Worm (Caenorhabditis elegans) whole organism, mixed stage, embryonic: ENCODE results near the gene F49E10.2.

ENCODE experiments used
- M03D4.4 ChIP-seq: sonication (generic microtip); optimal IDR thresholded peaks from 2 replicates; lab custom pipeline; 2017; ENCODE audit warnings: mild to moderate bottlenecking, missing genetic modification characterization, missing compliant biosample characterization
- bed-3 ChIP-seq: fragments of 200-800 bp; sonication (Bioruptor generic); optimal IDR thresholded peaks from 3 replicates; lab custom pipeline; 2018; ENCODE audit warnings: mild to moderate bottlenecking, missing genetic modification characterization, moderate library complexity, missing compliant biosample characterization
- blmp-1 ChIP-seq: fragments of 150-350 bp; optimal IDR thresholded peaks from 2 replicates; lab custom pipeline; 2014; ENCODE audit warnings: missing biosample characterization, missing genetic modification characterization
- ceh-39 ChIP-seq: fragments of 150-350 bp; optimal IDR thresholded peaks from 2 replicates; lab custom pipeline; 2014; ENCODE audit warnings: missing biosample characterization, missing genetic modification characterization
- ceh-43 ChIP-seq: fragments of 200-800 bp; sonication (Bioruptor generic); optimal IDR thresholded peaks from 2 replicates; lab custom pipeline; 2018; ENCODE audit warnings: mild to moderate bottlenecking, missing genetic modification characterization, moderate library complexity, missing compliant biosample characterization
- ceh-83 ChIP-seq: fragments of 200-800 bp; sonication (Bioruptor generic); optimal IDR thresholded peaks from 2 replicates; lab custom pipeline; 2018; ENCODE audit warnings: mild to moderate bottlenecking, missing genetic modification characterization, missing compliant biosample characterization
- ces-1 ChIP-seq: fragments of 150-350 bp; optimal IDR thresholded peaks from 2 replicates; lab custom pipeline; 2014; ENCODE audit warnings: missing biosample characterization, missing genetic modification reagents, missing genetic modification characterization
- cnd-1 ChIP-seq: fragments of 200-800 bp; sonication (Bioruptor generic); optimal IDR thresholded peaks from 2 replicates; lab custom pipeline; 2018; ENCODE audit warnings: mild to moderate bottlenecking, missing genetic modification characterization, missing compliant biosample characterization
- drap-1 ChIP-seq: fragments of 200-800 bp; sonication (Bioruptor generic); optimal IDR thresholded peaks from 3 replicates; lab custom pipeline; 2018; ENCODE audit warnings: mild to moderate bottlenecking, missing genetic modification characterization, missing compliant biosample characterization
- elt-1 ChIP-seq: sonication (generic microtip); optimal IDR thresholded peaks from 2 replicates; lab custom pipeline; 2017; ENCODE audit warnings: missing genetic modification characterization, mild to moderate bottlenecking, missing compliant biosample characterization, antibody characterized with exemption, moderate library complexity, borderline replicate concordance; ENCODE audit not compliant: insufficient read depth
- elt-3 ChIP-seq: fragments of 150-350 bp; optimal IDR thresholded peaks from 2 replicates; lab custom pipeline; 2014; ENCODE audit warnings: missing biosample characterization, missing genetic modification characterization
- flh-1 ChIP-seq: fragments of 200-800 bp; sonication (Bioruptor generic); optimal IDR thresholded peaks from 2 replicates; lab custom pipeline; 2018; ENCODE audit warnings: mild to moderate bottlenecking, missing genetic modification characterization, moderate library complexity, missing compliant biosample characterization
- ham-2 ChIP-seq: fragments of 200-800 bp; sonication (Bioruptor generic); optimal IDR thresholded peaks from 2 replicates; lab custom pipeline; 2018; ENCODE audit warnings: mild to moderate bottlenecking, missing genetic modification characterization, missing compliant biosample characterization
- hlh-1 ChIP-seq: fragments of 150-350 bp; optimal IDR thresholded peaks from 2 replicates; lab custom pipeline; 2014; ENCODE audit warnings: missing biosample characterization, missing genetic modification reagents, missing genetic modification characterization
- lin-13 ChIP-seq: fragments of 150-350 bp; optimal IDR thresholded peaks from 2 replicates; lab custom pipeline; 2014; ENCODE audit warnings: missing biosample characterization, missing genetic modification characterization
- lin-32 ChIP-seq: fragments of 200-800 bp; sonication (Bioruptor generic); optimal IDR thresholded peaks from 2 replicates; lab custom pipeline; 2018; ENCODE audit warnings: mild to moderate bottlenecking, missing genetic modification characterization, missing compliant biosample characterization
- lsy-2 ChIP-seq: fragments of 150-350 bp; optimal IDR thresholded peaks from 2 replicates; lab custom pipeline; 2014; ENCODE audit warnings: missing biosample characterization, missing genetic modification characterization
- mab-5 ChIP-seq: fragments of 150-350 bp; optimal IDR thresholded peaks from 2 replicates; lab custom pipeline; 2014; ENCODE audit warnings: missing biosample characterization, missing genetic modification characterization
- mep-1 ChIP-seq: fragments of 150-350 bp; optimal IDR thresholded peaks from 2 replicates; lab custom pipeline; 2017; ENCODE audit warnings: missing biosample characterization, missing genetic modification reagents, missing genetic modification characterization, inconsistent platforms
- mls-2 ChIP-seq: sonication (generic microtip); optimal IDR thresholded peaks from 2 replicates; lab custom pipeline; 2016; ENCODE audit warnings: mild to moderate bottlenecking, missing genetic modification characterization, moderate library complexity, missing compliant biosample characterization
- nhr-12 ChIP-seq: fragments of 150-350 bp; optimal IDR thresholded peaks from 2 replicates; lab custom pipeline; 2014; ENCODE audit warnings: missing biosample characterization, missing genetic modification characterization
- nhr-2 ChIP-seq: fragments of 150-350 bp; optimal IDR thresholded peaks from 2 replicates; lab custom pipeline; 2014; ENCODE audit warnings: missing biosample characterization, missing genetic modification characterization
- nhr-237 ChIP-seq: fragments of 150-350 bp; optimal IDR thresholded peaks from 2 replicates; lab custom pipeline; 2014; ENCODE audit warnings: missing biosample characterization, missing genetic modification characterization
- nhr-28 ChIP-seq: fragments of 150-350 bp; optimal IDR thresholded peaks from 2 replicates; lab custom pipeline; 2014; ENCODE audit warnings: missing biosample characterization, missing genetic modification characterization
- nhr-76 ChIP-seq: sonication (generic microtip); optimal IDR thresholded peaks from 2 replicates; lab custom pipeline; 2017; ENCODE audit warnings: missing biosample characterization, missing genetic modification characterization
- pha-4 ChIP-seq: fragments of 150-350 bp; optimal IDR thresholded peaks from 2 replicates; lab custom pipeline; 2018; ENCODE audit warnings: missing biosample characterization, missing genetic modification reagents, missing genetic modification characterization
- sem-2 ChIP-seq: fragments of 200-800 bp; sonication (Bioruptor generic); optimal IDR thresholded peaks from 2 replicates; lab custom pipeline; 2018; ENCODE audit warnings: mild to moderate bottlenecking, missing genetic modification characterization, missing compliant biosample characterization
- snpc-4 ChIP-seq: fragments of 150-350 bp; optimal IDR thresholded peaks from 2 replicates; lab custom pipeline; 2014; ENCODE audit warnings: missing biosample characterization, missing genetic modification characterization
- sptf-1 ChIP-seq: sonication (generic microtip); optimal IDR thresholded peaks from 2 replicates; lab custom pipeline; 2017; ENCODE audit warnings: mild to moderate bottlenecking, missing genetic modification characterization, moderate library complexity, missing compliant biosample characterization
- tbx-8 ChIP-seq: fragments of 200-800 bp; sonication (Bioruptor generic); optimal IDR thresholded peaks from 2 replicates; lab custom pipeline; 2018; ENCODE audit warnings: mild to moderate bottlenecking, missing genetic modification characterization, moderate library complexity, missing compliant biosample characterization
- unc-120 ChIP-seq: sonication (generic microtip); optimal IDR thresholded peaks from 2 replicates; lab custom pipeline; 2017; ENCODE audit warnings: missing genetic modification characterization, missing compliant biosample characterization; ENCODE audit not compliant: poor library complexity, severe bottlenecking
- unc-39 ChIP-seq: fragments of 150-350 bp; optimal IDR thresholded peaks from 2 replicates; lab custom pipeline; 2014; ENCODE audit warnings: missing biosample characterization, missing genetic modification characterization
- unc-62 ChIP-seq: fragments of 150-350 bp; optimal IDR thresholded peaks from 2 replicates; lab custom pipeline; 2014; ENCODE audit warnings: missing biosample characterization, missing genetic modification reagents, missing genetic modification characterization
- zip-8 ChIP-seq: fragments of 150-350 bp; optimal IDR thresholded peaks from 2 replicates; lab custom pipeline; 2014; ENCODE audit warnings: missing biosample characterization, missing genetic modification characterization
- ztf-11 ChIP-seq: fragments of 150-350 bp; optimal IDR thresholded peaks from 2 replicates; lab custom pipeline; 2014; ENCODE audit warnings: missing biosample characterization, missing genetic modification characterization

F49E10.2 gene

DNA sequence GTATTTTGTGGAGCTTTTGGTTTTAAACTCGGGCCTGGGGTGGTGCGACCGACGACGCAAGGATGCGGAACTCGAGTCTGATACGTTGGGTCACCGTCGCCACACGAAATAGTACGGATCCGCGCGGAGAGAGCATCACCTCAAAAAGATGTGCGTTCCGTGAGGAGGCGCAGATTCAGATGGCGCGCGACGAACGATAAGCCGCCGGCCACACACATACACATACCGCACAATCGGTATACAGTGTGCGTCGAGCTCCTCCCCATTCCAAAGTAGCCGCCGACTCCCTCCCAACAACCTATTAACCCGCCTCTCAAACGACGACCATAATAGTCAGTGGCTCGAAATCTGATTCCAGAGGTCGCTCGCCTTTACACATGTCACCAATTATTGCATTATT is at the start of gene F49E10.2:
Gene F49E10.2, plus strand, starts transcription at position 301 of the 400 bp plus-strand sequence.
- no peak for TF ChIP-seq lin-13 (tag; lab: Kevin White, UChicago)
- TF ChIP-seq nhr-12 (tag; lab: Kevin White, UChicago), result no peak
- TF ChIP-seq flh-1 (GFP tag; lab: Kevin White, UChicago), result no peak
- TF ChIP-seq elt-3 (tag; lab: Kevin White, UChicago), result no peak
- no peak for TF ChIP-seq nhr-28 (tag; lab: Kevin White, UChicago)
- TF ChIP-seq blmp-1 (tag; lab: Kevin White, UChicago), result no peak
- no peak for TF ChIP-seq unc-62 (GFP tag; lab: Kevin White, UChicago)
- TF ChIP-seq pha-4 (tag; lab: Kevin White, UChicago), result no peak
- no peak for TF ChIP-seq unc-39 (tag; lab: Kevin White, UChicago)
- no peak for TF ChIP-seq zip-8 (tag; lab: Kevin White, UChicago)
- no peak for TF ChIP-seq ceh-83 (GFP tag; lab: Kevin White, UChicago)
- TF ChIP-seq bed-3 (GFP tag; lab: Kevin White, UChicago), result no peak
- no peak for TF ChIP-seq ztf-11 (tag; lab: Kevin White, UChicago)
- TF ChIP-seq ham-2 (GFP tag; lab: Kevin White, UChicago), result no peak
- TF ChIP-seq sem-2 (GFP tag; lab: Kevin White, UChicago), result no peak
- TF ChIP-seq unc-120, result no peak
- TF ChIP-seq cnd-1, result no peak

DNA sequence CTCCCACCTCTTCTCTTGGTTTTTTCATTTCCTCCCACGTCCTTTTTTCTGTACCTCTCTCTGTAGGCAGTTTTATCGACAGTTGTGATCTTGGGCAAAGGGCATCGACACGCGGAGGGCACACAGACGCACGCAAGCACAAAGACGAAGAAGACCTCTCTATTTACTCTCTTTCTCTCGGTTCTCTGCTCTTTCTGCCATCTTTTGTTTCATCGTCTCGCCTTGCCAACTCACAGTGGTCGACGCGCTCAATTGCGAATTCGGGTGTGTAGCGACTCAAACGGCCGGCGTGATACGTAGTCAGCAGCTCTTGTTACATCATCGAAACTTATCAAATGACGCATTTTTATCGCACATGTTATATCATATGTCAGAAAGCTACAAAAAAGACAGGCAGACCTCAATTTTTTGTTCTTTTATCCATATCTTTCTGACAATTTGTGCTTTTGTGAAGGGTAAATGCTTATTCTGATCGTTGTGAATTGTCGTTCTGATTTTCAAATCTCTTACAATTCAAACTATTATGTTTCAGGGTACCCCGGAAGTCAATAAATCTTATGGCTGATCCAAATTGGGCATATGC is 49.0 kb upstream of the F49E10.2 start, which contains the start of gene puf-9:
Gene puf-9, plus strand, starts transcription at position 533 of the 583 bp plus-strand sequence.
- TF ChIP-seq ceh-83 (GFP tag; lab: Kevin White, UChicago) (no peak), lin-13 (tag; lab: Kevin White, UChicago) (peak; percentile 93), lsy-2 (tag; lab: Kevin White, UChicago) (peak; percentile 85), ztf-11 (tag; lab: Kevin White, UChicago) (peak; percentile 80), M03D4.4 (peak; percentile 36), ceh-39 (peak; percentile 95), nhr-12 (tag; lab: Kevin White, UChicago) (peak; percentile 32), elt-1 (peak; percentile 58), sptf-1 (peak; percentile 82), zip-8 (tag; lab: Kevin White, UChicago) (peak; percentile 61), blmp-1 (tag; lab: Kevin White, UChicago) (no peak), drap-1 (GFP tag; lab: Kevin White, UChicago) (peak; percentile 83), tbx-8 (GFP tag; lab: Kevin White, UChicago) (peak; percentile 64), flh-1 (GFP tag; lab: Kevin White, UChicago) (no peak), ham-2 (GFP tag; lab: Kevin White, UChicago) (peak; percentile 55), pha-4 (tag; lab: Kevin White, UChicago) (peak; percentile 98), cnd-1 (peak; percentile 79), mab-5 (tag; lab: Kevin White, UChicago) (peak; percentile 9), unc-62 (GFP tag; lab: Kevin White, UChicago) (peak; percentile 93), snpc-4 (tag; lab: Kevin White, UChicago) (no peak), nhr-28 (tag; lab: Kevin White, UChicago) (no peak), elt-3 (tag; lab: Kevin White, UChicago) (peak; percentile 77), nhr-2 (tag; lab: Kevin White, UChicago) (peak; percentile 68), ceh-43 (no peak), nhr-76 (tag; lab: Kevin White, UChicago) (peak; percentile 15), mep-1 (tag; lab: Kevin White, UChicago) (peak; percentile 99), ces-1 (GFP tag; lab: Kevin White, UChicago) (peak; percentile 53), hlh-1 (peak; percentile 87), unc-120 (peak; percentile 82), nhr-237 (peak; percentile 94), bed-3 (GFP tag; lab: Kevin White, UChicago) (no peak), unc-39 (tag; lab: Kevin White, UChicago) (peak; percentile 80), mls-2 (tag; lab: Kevin White, UChicago) (peak; percentile 86), lin-32 (GFP tag; lab: Kevin White, UChicago) (no peak), sem-2 (GFP tag; lab: Kevin White, UChicago) (no peak)

- no peak for TF ChIP-seq blmp-1 (tag; lab: Kevin White, UChicago)
- TF ChIP-seq lin-13 (tag; lab: Kevin White, UChicago), result no peak
- no peak for TF ChIP-seq unc-62 (GFP tag; lab: Kevin White, UChicago)
- TF ChIP-seq ces-1 (GFP tag; lab: Kevin White, UChicago), result peak; percentile 36
- TF ChIP-seq, all 35 proteins: peak for 1
These were observed 42.9 kb upstream of the F49E10.2 start for ce11 chrX:5847268-5847667.
